Worm (Caenorhabditis elegans): ENCODE measurements around the gene dnj-5.

DNA sequence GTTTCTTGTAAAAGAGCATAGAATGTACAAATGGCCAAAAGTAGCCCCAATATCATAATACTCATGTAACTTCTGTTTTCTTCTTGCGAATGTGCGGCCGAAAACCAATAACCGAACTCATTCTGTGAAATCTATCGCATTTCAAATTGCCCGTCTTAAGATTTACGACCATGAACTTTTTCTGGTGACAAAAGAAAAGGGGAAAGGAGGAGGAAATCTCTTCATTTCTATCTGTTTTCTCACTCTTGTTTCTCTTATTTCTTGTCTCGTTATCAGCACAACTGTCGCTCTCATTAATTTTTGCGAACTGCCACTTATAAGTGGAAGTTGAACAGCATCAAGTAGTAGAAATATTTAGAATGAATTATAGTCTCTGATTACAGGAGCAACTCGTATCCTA, 17.0 kb downstream of the dnj-5 start:
- TF ChIP-seq aha-1 (tag; optimal IDR thresholded peaks at IDR 0.05) (no peak), dpl-1 (GFP tag; optimal IDR thresholded peaks at IDR 0.05) (no peak), nhr-76 (tag; optimal IDR thresholded peaks at IDR 0.05) (no peak), fos-1 (tag; optimal IDR thresholded peaks at IDR 0.05) (no peak), lin-15B (tag; optimal IDR thresholded peaks at IDR 0.05) (no peak), pqm-1 (tag; optimal IDR thresholded peaks at IDR 0.05) (no peak), ama-1 (optimal IDR thresholded peaks at IDR 0.05) (no peak), lin-13 (GFP tag; optimal IDR thresholded peaks at IDR 0.05) (no peak), lin-39 (tag; optimal IDR thresholded peaks at IDR 0.05) (no peak), fkh-10 (GFP tag; optimal IDR thresholded peaks at IDR 0.05) (no peak)
